Fruit fly (Drosophila melanogaster) whole organism, embryonic: ENCODE data around the gene Slimp.

Experiments used
- Abd-B ChIP-seq: fragments of 200-800 bp; sonication (Bioruptor generic); optimal IDR thresholded peaks from 2 replicates; lab custom pipeline; 2018; ENCODE audit warnings: missing biosample characterization, mild to moderate bottlenecking, missing genetic modification characterization, moderate library complexity
- Aef1 ChIP-seq: fragments of 200-800 bp; sonication (Bioruptor generic); IDR thresholded peaks from 3 replicates; pipeline ENCODE4 v1.3.6; 2022; ENCODE audit warnings: missing biosample characterization, missing genetic modification characterization
- Atf-2 ChIP-seq: fragments of 200-800 bp; sonication (Bioruptor generic); optimal IDR thresholded peaks from 2 replicates; lab custom pipeline; 2016; ENCODE audit warnings: missing biosample characterization, missing genetic modification characterization
- B-H2 ChIP-seq: fragments of 200-800 bp; sonication (Bioruptor generic); optimal IDR thresholded peaks from 2 replicates; lab custom pipeline; 2018; ENCODE audit warnings: missing biosample characterization, mild to moderate bottlenecking, missing genetic modification characterization
- C15 ChIP-seq: fragments of 200-800 bp; sonication (Bioruptor generic); IDR thresholded peaks from 3 replicates; pipeline ENCODE4 v1.3.6; 2022; ENCODE audit warnings: missing biosample characterization, missing genetic modification characterization
- CG10274 ChIP-seq: fragments of 200-800 bp; sonication (Bioruptor generic); optimal IDR thresholded peaks from 3 replicates; lab custom pipeline; 2017; ENCODE audit warnings: missing biosample characterization, mild to moderate bottlenecking, missing genetic modification characterization
- CG10321 ChIP-seq: fragments of 200-800 bp; sonication (Bioruptor generic); IDR thresholded peaks from 2 replicates; pipeline ENCODE4 v1.3.6; 2022; ENCODE audit warnings: missing biosample characterization, missing genetic modification characterization
- CG10543 ChIP-seq: fragments of 200-800 bp; sonication (Bioruptor generic); optimal IDR thresholded peaks from 3 replicates; lab custom pipeline; 2017; ENCODE audit warnings: missing biosample characterization, mild to moderate bottlenecking, missing genetic modification characterization, moderate library complexity
- CG12104 ChIP-seq: fragments of 200-800 bp; sonication (Bioruptor generic); optimal IDR thresholded peaks from 3 replicates; lab custom pipeline; 2016; ENCODE audit warnings: missing biosample characterization, missing genetic modification characterization
- CG12236 ChIP-seq: fragments of 200-800 bp; sonication (Bioruptor generic); optimal IDR thresholded peaks from 2 replicates; lab custom pipeline; 2016; ENCODE audit warnings: missing biosample characterization, missing genetic modification characterization
- CG12391 ChIP-seq: fragments of 200-800 bp; sonication (Bioruptor generic); optimal IDR thresholded peaks from 3 replicates; lab custom pipeline; 2018; ENCODE audit warnings: missing biosample characterization, mild to moderate bottlenecking, missing genetic modification characterization, moderate library complexity
- CG12744 ChIP-seq: fragments of 200-800 bp; sonication (Bioruptor generic); optimal IDR thresholded peaks from 2 replicates; lab custom pipeline; 2016; ENCODE audit warnings: missing biosample characterization, missing genetic modification characterization
- CG14050 ChIP-seq: fragments of 200-800 bp; sonication (Bioruptor generic); IDR thresholded peaks from 3 replicates; pipeline ENCODE4 v1.3.6; 2022; ENCODE audit warnings: missing biosample characterization, missing genetic modification characterization
- CG1602 ChIP-seq: fragments of 200-800 bp; sonication (Bioruptor generic); optimal IDR thresholded peaks from 3 replicates; lab custom pipeline; 2016; ENCODE audit warnings: missing biosample characterization, missing genetic modification characterization
- CG17359 ChIP-seq: fragments of 200-800 bp; sonication (Bioruptor generic); optimal IDR thresholded peaks from 3 replicates; lab custom pipeline; 2018; ENCODE audit warnings: missing biosample characterization, mild to moderate bottlenecking, missing genetic modification characterization, moderate library complexity
- CG18619 ChIP-seq: fragments of 200-800 bp; sonication (Bioruptor generic); optimal IDR thresholded peaks from 3 replicates; lab custom pipeline; 2017; ENCODE audit warnings: missing biosample characterization, mild to moderate bottlenecking, missing genetic modification characterization
- CG18764 ChIP-seq: fragments of 200-800 bp; sonication (Bioruptor generic); optimal IDR thresholded peaks from 3 replicates; lab custom pipeline; 2016; ENCODE audit warnings: missing biosample characterization, missing genetic modification characterization
- CG2678 ChIP-seq: fragments of 200-800 bp; sonication (Bioruptor generic); optimal IDR thresholded peaks from 3 replicates; lab custom pipeline; 2019; ENCODE audit warnings: missing biosample characterization, mild to moderate bottlenecking, missing genetic modification characterization, moderate library complexity
- CG2889 ChIP-seq: fragments of 200-800 bp; sonication (Bioruptor generic); IDR thresholded peaks from 3 replicates; pipeline ENCODE4 v1.3.6; 2022; ENCODE audit warnings: missing biosample characterization, missing genetic modification characterization
- CG34376 ChIP-seq: fragments of 200-800 bp; sonication (Bioruptor generic); optimal IDR thresholded peaks from 2 replicates; lab custom pipeline; 2018; ENCODE audit warnings: missing biosample characterization, mild to moderate bottlenecking, missing genetic modification characterization
- CG3847 ChIP-seq: fragments of 200-800 bp; sonication (Bioruptor generic); IDR thresholded peaks from 2 replicates; pipeline ENCODE4 v1.3.6; 2022; ENCODE audit warnings: missing biosample characterization, missing genetic modification characterization
- CG3995 ChIP-seq: fragments of 200-800 bp; sonication (Bioruptor generic); optimal IDR thresholded peaks from 3 replicates; lab custom pipeline; 2016; ENCODE audit warnings: missing biosample characterization, missing genetic modification characterization
- CG4360 ChIP-seq: fragments of 200-800 bp; sonication (Bioruptor generic); IDR thresholded peaks from 2 replicates; pipeline ENCODE4 v1.3.6; 2022; ENCODE audit warnings: missing biosample characterization, missing genetic modification characterization
- CG4820 ChIP-seq: fragments of 200-800 bp; sonication (Bioruptor generic); optimal IDR thresholded peaks from 3 replicates; lab custom pipeline; 2016; ENCODE audit warnings: missing biosample characterization, missing genetic modification characterization
- CG8281 ChIP-seq: fragments of 200-800 bp; sonication (Bioruptor generic); optimal IDR thresholded peaks from 2 replicates; lab custom pipeline; 2018; ENCODE audit warnings: missing biosample characterization, mild to moderate bottlenecking, missing genetic modification characterization, moderate library complexity
- CG8359 ChIP-seq: fragments of 200-800 bp; sonication (Bioruptor generic); optimal IDR thresholded peaks from 2 replicates; lab custom pipeline; 2017; ENCODE audit warnings: missing biosample characterization, mild to moderate bottlenecking, missing genetic modification characterization, borderline replicate concordance
- Deaf1 ChIP-seq: fragments of 200-800 bp; optimal IDR thresholded peaks from 3 replicates; lab custom pipeline; 2019; ENCODE audit warnings: missing biosample characterization, mild to moderate bottlenecking, missing genetic modification characterization, moderate library complexity
- Dip3 ChIP-seq: fragments of 200-800 bp; sonication (Bioruptor generic); optimal IDR thresholded peaks from 3 replicates; lab custom pipeline; 2016; ENCODE audit warnings: missing biosample characterization, missing genetic modification characterization
- Fer3 ChIP-seq: fragments of 200-800 bp; sonication (Bioruptor generic); optimal IDR thresholded peaks from 2 replicates; lab custom pipeline; 2018; ENCODE audit warnings: missing biosample characterization, mild to moderate bottlenecking, missing genetic modification characterization, moderate library complexity
- Hr39 ChIP-seq: fragments of >200 bp; optimal IDR thresholded peaks from 2 replicates; lab custom pipeline; 2017
- NfI ChIP-seq: fragments of 200-800 bp; sonication (Bioruptor generic); optimal IDR thresholded peaks from 3 replicates; lab custom pipeline; 2018; ENCODE audit warnings: missing biosample characterization, mild to moderate bottlenecking, missing genetic modification characterization, moderate library complexity
- Oaz ChIP-seq: fragments of 200-800 bp; sonication (Bioruptor generic); IDR thresholded peaks from 2 replicates; pipeline ENCODE4 v1.3.6; 2022; ENCODE audit warnings: missing biosample characterization, missing genetic modification characterization
- PHDP ChIP-seq: fragments of 200-800 bp; sonication (Bioruptor generic); optimal IDR thresholded peaks from 3 replicates; lab custom pipeline; 2018; ENCODE audit warnings: missing biosample characterization, mild to moderate bottlenecking, missing genetic modification characterization, moderate library complexity
- Pdp1 ChIP-seq, 2 experiments: fragments of 200-800 bp; sonication (Bioruptor generic); optimal IDR thresholded peaks; 3 replicates each; lab custom pipeline; 2016; ENCODE audit warnings: missing biosample characterization in 2 of 2, missing genetic modification characterization in 2 of 2, mild to moderate bottlenecking in 1 of 2, moderate library complexity in 1 of 2
- Ravus ChIP-seq: fragments of 200-800 bp; sonication (Bioruptor generic); IDR thresholded peaks from 2 replicates; pipeline ENCODE4 v1.3.6; 2022; ENCODE audit warnings: missing biosample characterization, missing genetic modification characterization
- Sox102F ChIP-seq: fragments of 200-800 bp; sonication (Bioruptor generic); optimal IDR thresholded peaks from 2 replicates; lab custom pipeline; 2018; ENCODE audit warnings: missing biosample characterization, mild to moderate bottlenecking, missing genetic modification characterization, moderate library complexity
- Usf ChIP-seq: fragments of 200-800 bp; sonication (Bioruptor generic); optimal IDR thresholded peaks from 2 replicates; lab custom pipeline; 2017; ENCODE audit warnings: missing genotype, missing biosample characterization, missing genetic modification characterization
- bab2 ChIP-seq: fragments of 200-800 bp; sonication (Bioruptor generic); optimal IDR thresholded peaks from 2 replicates; lab custom pipeline; 2016; ENCODE audit warnings: missing biosample characterization, missing genetic modification characterization
- chm ChIP-seq: fragments of 200-800 bp; sonication (Bioruptor generic); IDR thresholded peaks from 2 replicates; pipeline ENCODE4 v1.3.6; 2022; ENCODE audit warnings: missing biosample characterization, missing genetic modification characterization
- chn ChIP-seq: fragments of 200-800 bp; sonication (Bioruptor generic); optimal IDR thresholded peaks from 2 replicates; lab custom pipeline; 2016; ENCODE audit warnings: missing biosample characterization, missing genetic modification characterization
- crol ChIP-seq: fragments of 200-800 bp; sonication (Bioruptor generic); IDR thresholded peaks from 2 replicates; pipeline ENCODE4 v1.3.6; 2022; ENCODE audit warnings: missing biosample characterization, missing genetic modification characterization
- esg ChIP-seq: fragments of 200-800 bp; sonication (Bioruptor generic); conservative IDR thresholded peaks from 2 replicates; pipeline ENCODE4 v1.3.6; 2022; ENCODE audit warnings: missing biosample characterization, missing genetic modification characterization
- grn ChIP-seq: fragments of 200-800 bp; sonication (Bioruptor generic); optimal IDR thresholded peaks from 3 replicates; lab custom pipeline; 2017; ENCODE audit warnings: missing biosample characterization, missing genetic modification characterization
- h ChIP-seq: fragments of >200 bp; optimal IDR thresholded peaks from 2 replicates; lab custom pipeline; 2017
- lbe ChIP-seq: fragments of 200-800 bp; sonication (Bioruptor generic); optimal IDR thresholded peaks from 2 replicates; lab custom pipeline; 2016; ENCODE audit warnings: missing biosample characterization, mild to moderate bottlenecking, missing genetic modification characterization
- onecut ChIP-seq: fragments of 200-800 bp; sonication (Bioruptor generic); IDR thresholded peaks from 2 replicates; pipeline ENCODE4 v1.3.6; 2022; ENCODE audit warnings: missing biosample characterization, missing genetic modification characterization
- otp ChIP-seq: fragments of 200-800 bp; sonication (Bioruptor generic); IDR thresholded peaks from 3 replicates; pipeline ENCODE4, ENCODE4 v1.3.6; 2022; ENCODE audit warnings: missing biosample characterization, missing genetic modification characterization
- pho ChIP-seq: fragments of 200-800 bp; sonication (Bioruptor generic); optimal IDR thresholded peaks from 2 replicates; lab custom pipeline; 2016; ENCODE audit warnings: missing biosample characterization, missing genetic modification characterization
- run ChIP-seq: fragments of 200-800 bp; sonication (Bioruptor generic); optimal IDR thresholded peaks from 3 replicates; lab custom pipeline; 2018; ENCODE audit warnings: missing biosample characterization, mild to moderate bottlenecking, missing genetic modification characterization
- trem ChIP-seq: fragments of 200-800 bp; optimal IDR thresholded peaks from 3 replicates; lab custom pipeline; 2019; ENCODE audit warnings: missing biosample characterization, mild to moderate bottlenecking, missing genetic modification characterization, moderate library complexity
- usp ChIP-seq: fragments of >200 bp; optimal IDR thresholded peaks from 2 replicates; lab custom pipeline; 2017; ENCODE audit warnings: missing biosample characterization, missing genetic modification characterization
- yki ChIP-seq: fragments of >200 bp; optimal IDR thresholded peaks from 3 replicates; lab custom pipeline; 2018

Slimp gene

dm6 chr3R:24108902-24109389 is 39.8 kb downstream of the Slimp start, which contains the start of the genes eIF4EHP and CG18428 (continued):
- peak; percentile 97 for TF ChIP-seq CG18764 (GFP tag; lab: Kevin White, UChicago)
- TF ChIP-seq yki (lab: Kevin White, UChicago) = no peak
- TF ChIP-seq CG12236 (GFP tag; lab: Kevin White, UChicago) = peak; percentile 45
- TF ChIP-seq chm (GFP tag; lab: Robert Waterston, UW) = peak; percentile 97; the same call in 1 of the 2 replicates
- TF ChIP-seq trem (tag; lab: Kevin White, UChicago) = peak; percentile 97
- TF ChIP-seq crol (GFP tag; lab: Robert Waterston, UW) = no peak
- TF ChIP-seq lbe (GFP tag; lab: Kevin White, UChicago) = peak; percentile 97
- peak; percentile 98; the same call in 2 of the 3 replicates for TF ChIP-seq CG2889 (GFP tag; lab: Robert Waterston, UW)
- TF ChIP-seq CG17359 (tag; lab: Kevin White, UChicago) = peak; percentile 99
- TF ChIP-seq CG12104 (GFP tag; lab: Kevin White, UChicago) = peak; percentile 99
- TF ChIP-seq usp (GFP tag; lab: Kevin White, UChicago) = no peak
- TF ChIP-seq pho (GFP tag; lab: Kevin White, UChicago) = peak; percentile 88
- TF ChIP-seq Dip3 (GFP tag; lab: Kevin White, UChicago) = peak; percentile 89
- TF ChIP-seq CG1602 = peak; percentile 99
- TF ChIP-seq CG14050 (GFP tag; lab: Robert Waterston, UW) = no peak
- TF ChIP-seq CG3847 (GFP tag; lab: Robert Waterston, UW) = no peak
- peak; percentile 100 for TF ChIP-seq B-H2 (GFP tag; lab: Kevin White, UChicago)
- 0 out of 2 replicates have a peak, but pooled peaks have one; percentile 87 for TF ChIP-seq CG10321
- TF ChIP-seq CG34376 (GFP tag; lab: Kevin White, UChicago) = peak; percentile 98
- TF ChIP-seq CG10543 (GFP tag; lab: Kevin White, UChicago) = peak; percentile 100
- TF ChIP-seq Pdp1 (GFP tag; optimal IDR thresholded peaks at IDR 0.05; lab: Kevin White, UChicago) = peak; percentile 85 to 86
- peak; percentile 94 for TF ChIP-seq CG8281 (tag; lab: Kevin White, UChicago)
- no peak; the same call in none of the 2 replicates for TF ChIP-seq Ravus (GFP tag; lab: Robert Waterston, UW)
- TF ChIP-seq Aef1 (GFP tag; lab: Robert Waterston, UW) = no peak
- TF ChIP-seq h = no peak
- TF ChIP-seq PHDP (tag; lab: Kevin White, UChicago) = peak; percentile 100
- peak; percentile 94 for TF ChIP-seq CG10274 (GFP tag; lab: Kevin White, UChicago)
- TF ChIP-seq C15 (GFP tag; lab: Robert Waterston, UW) = peak; percentile 97; the same call in 1 of the 3 replicates
- no peak for TF ChIP-seq Hr39 (lab: Kevin White, UChicago)
- peak; percentile 99 for TF ChIP-seq CG18619 (GFP tag; lab: Kevin White, UChicago)
- TF ChIP-seq Atf-2 (GFP tag; lab: Kevin White, UChicago) = peak; percentile 85
- peak; percentile 98 for TF ChIP-seq run (tag; lab: Kevin White, UChicago)
- TF ChIP-seq Abd-B = peak; percentile 99
- peak; percentile 85 for TF ChIP-seq bab2 (GFP tag; lab: Kevin White, UChicago)
- peak; percentile 100 for TF ChIP-seq Fer3
- TF ChIP-seq esg (GFP tag; lab: Robert Waterston, UW) = no peak
- no peak; the same call in none of the 2 replicates for TF ChIP-seq Oaz
- peak; percentile 94 for TF ChIP-seq CG8359 (GFP tag; lab: Kevin White, UChicago)
- peak; percentile 99 for TF ChIP-seq Sox102F (GFP tag; lab: Kevin White, UChicago)
- peak; percentile 97 for TF ChIP-seq onecut (GFP tag; lab: Robert Waterston, UW)
- TF ChIP-seq CG4820 (GFP tag; lab: Kevin White, UChicago) = peak; percentile 96
- TF ChIP-seq CG2678 (tag; lab: Kevin White, UChicago) = peak; percentile 100
- TF ChIP-seq grn (GFP tag; lab: Kevin White, UChicago) = peak; percentile 58
- TF ChIP-seq Deaf1 (tag; lab: Kevin White, UChicago) = peak; percentile 93
- peak; percentile 88 for TF ChIP-seq chn
- TF ChIP-seq NfI (GFP tag; lab: Kevin White, UChicago) = peak; percentile 99
- peak; percentile 99 for TF ChIP-seq Usf (GFP tag; lab: Kevin White, UChicago)
- peak; percentile 100 for TF ChIP-seq CG12391 (tag; lab: Kevin White, UChicago)
- TF ChIP-seq CG4360 (GFP tag; lab: Robert Waterston, UW) = no peak
- peak; percentile 84 for TF ChIP-seq CG12744 (GFP tag; lab: Kevin White, UChicago)
- peak; percentile 96; the same call in 1 of the 3 replicates for TF ChIP-seq otp (GFP tag; lab: Robert Waterston, UW)
- TF ChIP-seq CG3995 (GFP tag; lab: Kevin White, UChicago) = peak; percentile 74
